Fruit fly (Drosophila melanogaster): ENCODE data around the gene CG17672.

Gene CG17672

DNA sequence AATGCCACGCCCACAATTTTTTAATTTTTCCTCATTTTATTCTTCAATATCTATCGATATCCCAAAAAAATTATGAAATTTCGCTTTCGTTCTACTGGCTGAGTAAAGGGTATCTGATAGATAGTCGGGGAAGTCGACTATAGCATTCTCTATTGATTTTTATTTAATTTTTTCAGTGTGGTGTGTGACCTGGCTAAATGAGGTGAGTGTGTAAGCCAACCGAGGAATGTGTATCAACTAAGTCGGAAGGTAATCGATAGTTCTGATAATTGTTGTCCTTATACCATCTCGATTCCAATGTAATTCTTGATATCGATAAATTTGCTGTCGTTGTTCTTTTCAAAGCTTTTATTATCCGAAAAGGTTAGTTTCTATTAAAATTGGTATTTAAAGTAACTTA, 22.3 kb upstream of the CG17672 start, which contains the start of gene CG11263 (continued):
- TF ChIP-seq trem (tag; optimal IDR thresholded peaks at IDR 0.05) (peak; percentile 41), Nf-YC (tag; optimal IDR thresholded peaks at IDR 0.05) (no peak), unpg (GFP tag; optimal IDR thresholded peaks at IDR 0.05) (peak; percentile 46), CG33213 (GFP tag; optimal IDR thresholded peaks at IDR 0.05) (peak; percentile 82), CG14667 (GFP tag; IDR thresholded peaks at IDR 0.05) (peak; percentile 35; the same call in 1 of the 2 replicates), CG14860 (GFP tag; IDR thresholded peaks at IDR 0.05; ENCODE audit: partially characterized antibody) (peak; percentile 86), CG17328 (GFP tag; IDR thresholded peaks at IDR 0.05) (peak; percentile 11; the same call in 1 of the 2 replicates), Side (GFP tag; optimal IDR thresholded peaks at IDR 0.05) (peak; percentile 66), Sox102F (GFP tag; optimal IDR thresholded peaks at IDR 0.05) (peak; percentile 46), ken (GFP tag; IDR thresholded peaks at IDR 0.05) (peak; percentile 54; the same call in 2 of the 3 replicates), PHDP (tag; optimal IDR thresholded peaks at IDR 0.05) (peak; percentile 45), Hr51 (GFP tag; optimal IDR thresholded peaks at IDR 0.05) (peak in 1 of 2 experiments; percentile 42), CG18476 (GFP tag; optimal IDR thresholded peaks at IDR 0.05) (peak; percentile 29), Fer1 (GFP tag; optimal IDR thresholded peaks at IDR 0.05) (peak; percentile 35), CG4617 (GFP tag; optimal IDR thresholded peaks at IDR 0.05; ENCODE audit: borderline replicate concordance) (peak; percentile 20), sr (GFP tag; IDR thresholded peaks at IDR 0.05) (no peak), CG3847 (GFP tag; IDR thresholded peaks at IDR 0.05) (peak; percentile 42), ems (GFP tag; optimal IDR thresholded peaks at IDR 0.05) (peak; percentile 50), Ravus (GFP tag; IDR thresholded peaks at IDR 0.05) (no peak), CG30403 (GFP tag; optimal IDR thresholded peaks at IDR 0.05) (peak; percentile 70), Poxn (GFP tag; IDR thresholded peaks at IDR 0.05) (no peak), vfl (GFP tag; optimal IDR thresholded peaks at IDR 0.05) (peak; percentile 21), CG13123 (GFP tag; optimal IDR thresholded peaks at IDR 0.05) (no peak), CG9215 (GFP tag; IDR thresholded peaks at IDR 0.05) (no peak), CG42726 (GFP tag; IDR thresholded peaks at IDR 0.05; ENCODE audit: partially characterized antibody) (peak; percentile 65; the same call in 1 of the 2 replicates), knrl (GFP tag; IDR thresholded peaks at IDR 0.05; ENCODE audit: partially characterized antibody) (peak; percentile 79), schlank (tag; optimal IDR thresholded peaks at IDR 0.05) (no peak), CG12744 (GFP tag; optimal IDR thresholded peaks at IDR 0.05) (peak; percentile 11), stwl (tag; optimal IDR thresholded peaks at IDR 0.05) (peak; percentile 97), CG3065 (GFP tag; optimal IDR thresholded peaks at IDR 0.05) (peak; percentile 77), mam (GFP tag; optimal IDR thresholded peaks at IDR 0.05) (peak; percentile 71), kay (GFP tag; optimal IDR thresholded peaks at IDR 0.05) (peak; percentile 26), Rx (GFP tag; IDR thresholded peaks at IDR 0.05) (no peak), E2f2 (GFP tag; IDR thresholded peaks at IDR 0.05) (peak; percentile 75), Dip3 (GFP tag; optimal IDR thresholded peaks at IDR 0.05) (peak; percentile 56), Atf3 (GFP tag; optimal IDR thresholded peaks at IDR 0.05) (peak; percentile 29), eyg (GFP tag; optimal IDR thresholded peaks at IDR 0.05) (peak; percentile 22), gfzf (GFP tag; optimal IDR thresholded peaks at IDR 0.05) (peak; percentile 53), CG9609 (GFP tag; optimal IDR thresholded peaks at IDR 0.05) (peak; percentile 18), fd102C (GFP tag; optimal IDR thresholded peaks at IDR 0.05) (no peak), CG2889 (GFP tag; IDR thresholded peaks at IDR 0.05) (no peak), ci (GFP tag; IDR thresholded peaks at IDR 0.05) (0 out of 3 replicates have a peak, but pooled peaks have one; percentile 17), odd (GFP tag; optimal IDR thresholded peaks at IDR 0.05) (no peak), tio (GFP tag; optimal IDR thresholded peaks at IDR 0.05) (peak; percentile 21), CG2712 (tag; optimal IDR thresholded peaks at IDR 0.05) (peak; percentile 47), NC2β (GFP tag; optimal IDR thresholded peaks at IDR 0.05) (peak; percentile 46), chif (GFP tag; optimal IDR thresholded peaks at IDR 0.05) (peak; percentile 47 to 49), CG14014 (GFP tag; IDR thresholded peaks at IDR 0.05) (no peak), CG5245 (GFP tag; optimal IDR thresholded peaks at IDR 0.05) (peak; percentile 7), CG12236 (GFP tag; optimal IDR thresholded peaks at IDR 0.05) (no peak), jumu (GFP tag; optimal IDR thresholded peaks at IDR 0.05) (peak; percentile 34)

All from whole organism, embryonic.